Worm (Caenorhabditis elegans) whole organism, midembryonic: ENCODE measurements around the gene F16H6.3.
A peak's percentile ranks its signal among the peaks of the same experiment; 100 is the strongest.

ENCODE experiments used
- T22C8.4 ChIP-seq: fragments of 200-800 bp; sonication (Bioruptor generic); IDR thresholded peaks from 2 replicates; pipeline ENCODE4 v1.3.6; 2022; ENCODE audit warnings: missing genetic modification characterization, missing compliant biosample characterization
- cog-1 ChIP-seq: sonication (generic microtip); optimal IDR thresholded peaks from 2 replicates; lab custom pipeline; 2016; ENCODE audit warnings: missing genetic modification characterization, missing compliant biosample characterization
- flt-1 ChIP-seq: fragments of 200-800 bp; sonication (Bioruptor generic); IDR thresholded peaks from 2 replicates; pipeline ENCODE4 v1.3.6; 2022; ENCODE audit warnings: missing genetic modification characterization, missing compliant biosample characterization
- klf-2 ChIP-seq: fragments of 200-800 bp; sonication (Bioruptor generic); conservative IDR thresholded peaks from 2 replicates; pipeline ENCODE4 v1.3.6; 2022; ENCODE audit warnings: missing genetic modification reagents, missing genetic modification characterization, missing compliant biosample characterization
- med-1 ChIP-seq: sonication (generic microtip); optimal IDR thresholded peaks from 2 replicates; lab custom pipeline; 2017; ENCODE audit warnings: missing genetic modification characterization, mild to moderate bottlenecking, missing compliant biosample characterization, antibody characterized with exemption, missing genetic modification reagents; ENCODE audit not compliant: insufficient read depth
- ref-1 ChIP-seq: fragments of 200-800 bp; sonication (Bioruptor generic); conservative IDR thresholded peaks from 2 replicates; pipeline ENCODE4 v1.3.6; 2022; ENCODE audit warnings: missing genetic modification reagents, missing genetic modification characterization, missing compliant biosample characterization
- tab-1 ChIP-seq: fragments of 200-800 bp; sonication (Bioruptor generic); IDR thresholded peaks from 2 replicates; pipeline ENCODE4 v1.3.6; 2022; ENCODE audit warnings: missing genetic modification characterization, missing compliant biosample characterization
- ztf-23 ChIP-seq: fragments of 200-800 bp; sonication (Bioruptor generic); IDR thresholded peaks from 2 replicates; pipeline ENCODE4 v1.3.6; 2022; ENCODE audit warnings: missing genetic modification reagents, missing genetic modification characterization, missing compliant biosample characterization
- ztf-29 ChIP-seq: fragments of 200-800 bp; sonication (Bioruptor generic); IDR thresholded peaks from 2 replicates; pipeline ENCODE4 v1.3.6; 2022; ENCODE audit warnings: missing genetic modification reagents, missing genetic modification characterization, missing compliant biosample characterization

F16H6.3 gene

DNA sequence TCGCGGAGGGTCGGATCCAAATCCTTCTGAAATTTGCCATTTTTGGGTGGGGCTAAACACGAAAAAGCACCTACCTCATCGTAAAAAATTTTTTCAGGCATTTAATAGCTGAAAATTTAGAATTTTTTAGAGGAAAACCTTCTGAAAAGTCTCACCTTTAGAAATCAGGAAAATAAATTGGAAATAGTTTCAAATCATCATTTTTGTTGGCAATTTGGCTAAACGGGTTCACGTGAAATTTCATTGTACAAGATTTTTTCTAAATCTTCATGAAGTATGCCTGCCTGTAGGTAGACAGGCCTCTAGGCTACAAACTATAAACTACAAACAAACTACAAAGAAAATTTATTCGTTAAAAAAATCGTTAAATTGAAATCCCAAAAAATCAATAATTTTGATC lies 26.8 kb upstream of the F16H6.3 start, which contains the start of gene C14A6.7:
TSS of gene C14A6.7 (minus strand) at position 101 of the 400 bp plus-strand sequence.
- no peak for TF ChIP-seq klf-2 (GFP tag; lab: Robert Waterston, UW)

DNA sequence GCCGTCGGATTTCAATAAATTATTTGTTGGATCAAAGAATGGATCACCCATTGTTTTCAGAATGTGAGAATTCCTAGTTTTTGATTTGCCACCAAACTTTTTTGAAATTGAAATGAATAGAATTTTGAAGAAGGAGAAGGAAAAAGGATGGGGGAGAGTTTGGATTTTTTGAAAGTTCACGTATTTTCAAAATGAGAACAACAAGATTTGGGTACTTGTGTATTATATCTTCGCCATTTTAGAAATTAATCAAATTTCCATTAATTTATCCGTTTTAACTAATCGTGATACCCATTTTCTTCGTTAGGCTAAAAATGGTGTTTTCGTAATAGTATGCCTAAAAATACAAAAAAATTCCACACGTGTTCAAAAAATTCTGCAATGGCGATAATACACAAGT lies 23.5 kb upstream of the F16H6.3 start, which contains the start of gene C14A6.8:
TSS of gene C14A6.8 (minus strand) at position 101 of the 400 bp plus-strand sequence.
- TF ChIP-seq flt-1 (GFP tag; lab: Robert Waterston, UW) (no peak), T22C8.4 (GFP tag; lab: Robert Waterston, UW) (no peak), ztf-29 (GFP tag; lab: Robert Waterston, UW) (no peak)

DNA sequence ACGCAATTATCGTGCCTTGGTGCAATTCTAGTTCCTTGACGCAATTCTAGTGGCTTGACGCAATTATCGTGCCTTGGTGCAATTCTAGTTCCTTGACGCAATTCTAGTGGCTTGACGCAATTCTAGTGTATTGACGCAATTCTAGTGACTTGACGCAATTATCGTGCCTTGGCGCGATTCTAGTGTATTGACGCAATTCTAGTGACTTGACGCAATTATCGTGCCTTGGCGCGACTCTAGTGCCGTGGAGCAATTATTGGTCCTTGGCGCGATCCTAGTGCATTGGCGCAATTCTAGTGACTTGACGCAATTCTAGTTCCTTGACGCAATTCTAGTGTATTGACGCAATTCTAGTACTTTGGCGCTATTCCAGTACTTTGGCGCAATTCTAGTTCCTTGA lies 20.2 kb upstream of the F16H6.3 start:
- TF ChIP-seq T22C8.4 (GFP tag; lab: Robert Waterston, UW) (0 out of 2 replicates have a peak, but pooled peaks have one; percentile 28), ztf-23 (GFP tag; lab: Robert Waterston, UW) (0 out of 2 replicates have a peak, but pooled peaks have one; percentile 47)

DNA sequence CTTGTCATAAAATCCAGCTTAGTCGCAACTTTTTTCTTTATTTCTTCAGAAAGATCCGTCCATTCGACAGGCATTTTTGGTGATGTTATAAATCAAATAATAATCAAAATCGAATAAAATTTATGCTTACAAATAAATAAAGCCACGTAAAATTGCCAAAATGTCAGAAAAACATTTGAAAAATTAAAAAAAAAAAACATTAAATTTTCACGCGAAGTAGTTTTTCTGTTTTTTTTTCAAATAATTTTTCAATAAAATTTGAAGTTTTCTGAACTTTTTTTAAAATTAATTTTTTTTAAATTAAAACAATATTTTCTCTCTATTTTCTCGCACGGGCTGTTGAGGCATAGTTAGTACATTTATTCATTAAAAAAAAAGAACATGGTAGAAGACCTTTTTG lies 16.4 kb upstream of the F16H6.3 start, which contains the start of gene C31G12.4:
TSS of gene C31G12.4 (minus strand) at position 101 of the 400 bp plus-strand sequence.
- TF ChIP-seq flt-1 (GFP tag; lab: Robert Waterston, UW) (no peak), med-1 (GFP tag; lab: Kevin White, UChicago) (no peak), tab-1 (no peak), klf-2 (GFP tag; lab: Robert Waterston, UW) (no peak), ref-1 (no peak), ztf-29 (GFP tag; lab: Robert Waterston, UW) (no peak), T22C8.4 (GFP tag; lab: Robert Waterston, UW) (no peak), cog-1 (tag; lab: Kevin White, UChicago) (no peak), ztf-23 (GFP tag; lab: Robert Waterston, UW) (no peak)

DNA sequence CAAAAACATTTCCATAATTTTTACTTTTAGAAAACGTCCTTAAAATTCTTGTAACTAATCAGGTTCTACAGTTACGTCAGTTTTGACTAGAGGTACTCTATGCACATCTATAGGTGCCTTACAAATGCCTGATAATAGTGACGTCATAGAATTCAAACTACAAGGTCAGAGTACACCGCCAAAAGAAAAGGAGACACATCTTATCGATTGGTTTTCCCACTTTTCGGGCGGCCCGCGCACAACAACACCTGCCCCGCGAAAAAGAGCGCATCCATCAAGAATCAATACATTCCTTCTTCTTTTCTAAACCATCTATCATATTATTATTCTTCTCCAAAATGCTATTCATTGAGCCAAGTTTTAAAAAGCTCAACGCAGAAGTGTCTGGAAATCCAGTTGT lies 15.4 kb upstream of the F16H6.3 start, which contains the start of gene C31G12.1:
TSS of gene C31G12.1 (plus strand) at position 301 of the 400 bp plus-strand sequence.
- TF ChIP-seq ref-1 (no peak), ztf-23 (GFP tag; lab: Robert Waterston, UW) (no peak), flt-1 (GFP tag; lab: Robert Waterston, UW) (no peak), cog-1 (tag; lab: Kevin White, UChicago) (no peak), med-1 (GFP tag; lab: Kevin White, UChicago) (no peak), klf-2 (GFP tag; lab: Robert Waterston, UW) (no peak), tab-1 (no peak), ztf-29 (GFP tag; lab: Robert Waterston, UW) (no peak), T22C8.4 (GFP tag; lab: Robert Waterston, UW) (no peak)

DNA sequence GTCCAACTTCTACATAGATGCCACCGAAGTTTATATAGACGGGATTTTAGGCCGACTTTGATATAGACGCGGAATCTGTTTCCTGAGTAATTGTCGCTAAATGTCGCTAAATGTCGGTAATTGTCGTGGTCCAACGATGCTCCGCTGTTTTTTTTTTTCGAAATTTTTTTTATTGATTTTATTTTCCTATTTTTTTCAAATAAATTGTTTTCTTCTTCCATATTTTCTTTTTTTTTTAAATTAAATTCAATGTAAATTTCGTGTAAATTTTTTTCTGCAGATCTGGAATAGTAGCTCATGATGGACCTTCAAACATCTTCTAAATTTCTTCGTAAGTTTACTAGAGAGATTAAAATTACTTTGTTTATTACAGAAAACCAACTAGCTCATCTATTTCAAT lies 10.2 kb upstream of the F16H6.3 start, which contains the start of gene C31G12.3:
TSS of gene C31G12.3 (plus strand) at position 301 of the 400 bp plus-strand sequence.
- TF ChIP-seq cog-1 (tag; lab: Kevin White, UChicago) = no peak
- no peak for TF ChIP-seq flt-1 (GFP tag; lab: Robert Waterston, UW)
- TF ChIP-seq klf-2 (GFP tag; lab: Robert Waterston, UW) = no peak
- TF ChIP-seq ref-1 = no peak
- TF ChIP-seq tab-1 = no peak
- TF ChIP-seq T22C8.4 (GFP tag; lab: Robert Waterston, UW) = no peak
- no peak for TF ChIP-seq ztf-23 (GFP tag; lab: Robert Waterston, UW)
- TF ChIP-seq ztf-29 (GFP tag; lab: Robert Waterston, UW) = no peak
- TF ChIP-seq med-1 (GFP tag; lab: Kevin White, UChicago) = no peak

DNA sequence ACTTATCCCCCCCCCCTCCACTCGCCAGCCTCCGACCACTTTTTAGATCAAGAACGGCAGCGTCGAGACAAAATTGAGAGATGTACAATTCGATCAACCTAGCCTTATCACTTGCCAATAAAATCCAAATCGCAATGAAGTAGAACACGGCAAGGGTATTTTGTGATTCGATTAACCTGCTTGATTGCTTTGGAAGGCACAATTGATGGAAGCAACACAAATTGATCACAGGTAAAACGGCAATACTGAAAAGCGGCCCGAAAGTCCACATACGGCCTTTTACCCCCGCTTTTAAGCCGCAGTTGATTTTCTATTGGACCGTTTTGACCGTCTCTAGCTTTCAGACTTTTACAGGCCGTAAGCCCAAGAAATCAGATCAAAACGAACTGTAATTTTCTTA lies 6.8 kb upstream of the F16H6.3 start, which contains the start of gene clec-245:
TSS of gene clec-245 (minus strand) at position 101 of the 400 bp plus-strand sequence.
- TF ChIP-seq T22C8.4 (GFP tag; lab: Robert Waterston, UW) (no peak), klf-2 (GFP tag; lab: Robert Waterston, UW) (no peak), cog-1 (tag; lab: Kevin White, UChicago) (no peak), med-1 (GFP tag; lab: Kevin White, UChicago) (no peak), tab-1 (no peak), ztf-23 (GFP tag; lab: Robert Waterston, UW) (no peak), ztf-29 (GFP tag; lab: Robert Waterston, UW) (no peak), flt-1 (GFP tag; lab: Robert Waterston, UW) (no peak), ref-1 (no peak)

DNA sequence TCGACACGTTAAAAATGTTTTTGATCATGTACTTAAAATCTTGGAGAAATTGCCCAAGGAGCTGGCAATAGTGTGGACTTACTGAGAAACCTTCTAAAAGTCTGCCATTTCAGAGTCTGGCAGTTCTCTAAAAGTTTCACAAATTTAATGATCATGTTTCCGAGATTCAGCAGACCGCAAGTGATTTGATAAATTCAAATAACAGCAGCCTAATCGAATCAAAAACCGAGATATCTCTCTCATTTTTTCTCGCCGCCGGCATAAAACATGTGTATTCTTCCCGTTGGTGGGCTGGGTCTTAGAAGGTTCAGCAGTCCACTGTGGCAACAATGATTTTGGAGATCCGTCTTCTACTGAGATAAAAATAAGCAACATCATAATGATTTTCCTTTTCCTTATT lies 5.9 kb upstream of the F16H6.3 start, which contains the start of gene clec-246:
TSS of gene clec-246 (plus strand) at position 301 of the 400 bp plus-strand sequence.
- TF ChIP-seq flt-1 (GFP tag; lab: Robert Waterston, UW) (no peak), ref-1 (no peak), klf-2 (GFP tag; lab: Robert Waterston, UW) (no peak), ztf-29 (GFP tag; lab: Robert Waterston, UW) (no peak), tab-1 (no peak), T22C8.4 (GFP tag; lab: Robert Waterston, UW) (no peak), cog-1 (tag; lab: Kevin White, UChicago) (no peak), ztf-23 (GFP tag; lab: Robert Waterston, UW) (no peak), med-1 (GFP tag; lab: Kevin White, UChicago) (no peak)

DNA sequence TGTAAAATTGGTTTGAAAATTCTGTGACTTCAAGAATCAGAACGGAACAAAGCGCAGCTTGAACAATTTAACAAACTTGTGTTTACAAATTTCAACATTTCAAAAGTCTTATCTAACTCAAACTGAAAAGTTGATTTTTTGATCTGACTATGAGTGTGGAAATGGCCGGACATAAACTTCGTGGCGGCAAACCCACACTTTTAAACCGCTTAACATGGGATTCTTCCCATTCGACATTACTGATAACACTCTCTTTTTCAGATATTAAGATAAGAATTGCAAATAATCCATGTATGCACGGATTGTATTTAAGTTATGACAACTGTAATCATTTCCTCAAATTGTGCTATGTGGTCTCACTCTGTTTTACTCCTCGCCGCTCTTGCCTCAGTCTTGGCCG lies 4.0 kb upstream of the F16H6.3 start, which contains the start of gene clec-42:
TSS of gene clec-42 (plus strand) at position 285 of the 400 bp plus-strand sequence.
- TF ChIP-seq ztf-29 (GFP tag; lab: Robert Waterston, UW) (no peak), cog-1 (tag; lab: Kevin White, UChicago) (no peak), med-1 (GFP tag; lab: Kevin White, UChicago) (no peak), T22C8.4 (GFP tag; lab: Robert Waterston, UW) (no peak), klf-2 (GFP tag; lab: Robert Waterston, UW) (no peak), ref-1 (no peak), ztf-23 (GFP tag; lab: Robert Waterston, UW) (no peak), tab-1 (no peak), flt-1 (GFP tag; lab: Robert Waterston, UW) (no peak)

DNA sequence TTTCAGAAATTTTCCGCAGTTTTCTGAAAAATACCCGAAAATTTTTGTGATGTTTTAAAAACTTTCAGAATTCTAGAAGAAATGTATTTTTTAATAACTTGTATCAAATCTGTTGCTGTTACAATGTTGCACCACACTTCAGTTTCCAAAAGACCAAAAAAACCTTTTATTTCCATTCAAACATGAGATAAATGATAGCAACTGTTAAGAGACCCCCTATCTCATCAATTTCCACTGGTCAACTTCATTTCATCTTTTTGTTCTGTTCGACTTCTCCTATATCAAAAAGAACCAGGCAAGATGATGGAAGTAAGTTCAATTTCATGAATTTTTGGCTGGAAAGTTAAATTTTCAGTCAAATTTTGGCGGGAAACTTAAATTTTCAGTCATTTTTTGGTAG lies 3.3 kb downstream of the F16H6.3 start, which contains the start of gene F16H6.4:
TSS of gene F16H6.4 (plus strand) at position 301 of the 400 bp plus-strand sequence.
- no peak for TF ChIP-seq ref-1
- no peak for TF ChIP-seq tab-1
- TF ChIP-seq cog-1 (tag; lab: Kevin White, UChicago) = no peak
